Fruit fly (Drosophila melanogaster) whole organism, embryonic: ENCODE measurements around the gene dUTPase.
A peak's percentile ranks its signal among the peaks of the same experiment; 100 is the strongest.

ENCODE experiments used
- B-H1 ChIP-seq: fragments of 200-800 bp; sonication (Bioruptor generic); IDR thresholded peaks from 3 replicates; pipeline ENCODE4 v1.3.6; 2022; ENCODE audit warnings: missing biosample characterization, missing genetic modification characterization
- B-H2 ChIP-seq: fragments of 200-800 bp; sonication (Bioruptor generic); optimal IDR thresholded peaks from 2 replicates; lab custom pipeline; 2018; ENCODE audit warnings: missing biosample characterization, mild to moderate bottlenecking, missing genetic modification characterization
- BEAF-32 ChIP-seq: fragments of 200-800 bp; sonication (Bioruptor generic); optimal IDR thresholded peaks from 3 replicates; lab custom pipeline; 2017; ENCODE audit warnings: missing biosample characterization, missing genetic modification characterization, mild to moderate bottlenecking, moderate library complexity, missing genetic modification reagents
- CG10321 ChIP-seq: fragments of 200-800 bp; sonication (Bioruptor generic); IDR thresholded peaks from 2 replicates; pipeline ENCODE4 v1.3.6; 2022; ENCODE audit warnings: missing biosample characterization, missing genetic modification characterization
- CG10543 ChIP-seq: fragments of 200-800 bp; sonication (Bioruptor generic); optimal IDR thresholded peaks from 3 replicates; lab custom pipeline; 2017; ENCODE audit warnings: missing biosample characterization, mild to moderate bottlenecking, missing genetic modification characterization, moderate library complexity
- CG11085 ChIP-seq: fragments of 200-800 bp; sonication (Bioruptor generic); IDR thresholded peaks from 2 replicates; pipeline ENCODE4 v1.3.6; 2022; ENCODE audit warnings: missing biosample characterization, missing genetic modification characterization
- CG11247 ChIP-seq: fragments of 200-800 bp; sonication (Bioruptor generic); IDR thresholded peaks from 2 replicates; pipeline ENCODE4 v1.3.6; 2022; ENCODE audit warnings: missing biosample characterization, missing genetic modification characterization
- CG11723 ChIP-seq: fragments of 200-800 bp; sonication (Bioruptor generic); optimal IDR thresholded peaks from 2 replicates; lab custom pipeline; 2017; ENCODE audit warnings: missing biosample characterization, mild to moderate bottlenecking, missing genetic modification characterization
- CG1233 ChIP-seq: fragments of 200-800 bp; sonication (Bioruptor generic); optimal IDR thresholded peaks from 4 replicates; lab custom pipeline; 2018; ENCODE audit warnings: missing biosample characterization, mild to moderate bottlenecking, missing genetic modification characterization
- CG13894 ChIP-seq: fragments of 200-800 bp; sonication (Bioruptor generic); optimal IDR thresholded peaks from 3 replicates; lab custom pipeline; 2018; ENCODE audit warnings: missing biosample characterization, mild to moderate bottlenecking, missing genetic modification characterization, moderate library complexity
- CG16815 ChIP-seq: fragments of 200-800 bp; sonication (Bioruptor generic); optimal IDR thresholded peaks from 3 replicates; lab custom pipeline; 2017; ENCODE audit warnings: missing biosample characterization, mild to moderate bottlenecking, missing genetic modification characterization
- CG17361 ChIP-seq: fragments of 200-800 bp; sonication (Bioruptor generic); IDR thresholded peaks from 3 replicates; pipeline ENCODE4 v1.3.6; 2022; ENCODE audit warnings: missing biosample characterization, missing genetic modification characterization
- CG18011 ChIP-seq: fragments of 200-800 bp; sonication (Bioruptor generic); optimal IDR thresholded peaks from 2 replicates; lab custom pipeline; 2017; ENCODE audit warnings: missing biosample characterization, missing genetic modification characterization, mild to moderate bottlenecking, moderate library complexity, missing genotype
- CG30431 ChIP-seq: fragments of 200-800 bp; sonication (Bioruptor generic); optimal IDR thresholded peaks from 2 replicates; lab custom pipeline; 2017; ENCODE audit warnings: missing biosample characterization, missing genetic modification characterization
- CG31224 ChIP-seq: fragments of 200-800 bp; sonication (Bioruptor generic); IDR thresholded peaks from 2 replicates; pipeline ENCODE4 v1.3.6; 2022; ENCODE audit warnings: missing biosample characterization, missing genetic modification characterization
- CG3163 ChIP-seq: fragments of 200-800 bp; sonication (Bioruptor generic); optimal IDR thresholded peaks from 3 replicates; lab custom pipeline; 2016; ENCODE audit warnings: missing biosample characterization, missing genetic modification characterization
- CG4730 ChIP-seq: fragments of 200-800 bp; sonication (Bioruptor generic); IDR thresholded peaks from 2 replicates; pipeline ENCODE4 v1.3.6; 2022; ENCODE audit warnings: missing biosample characterization, missing genetic modification characterization
- CG5180 ChIP-seq: fragments of 200-800 bp; sonication (Bioruptor generic); optimal IDR thresholded peaks from 3 replicates; lab custom pipeline; 2017; ENCODE audit warnings: missing biosample characterization, missing genetic modification characterization, mild to moderate bottlenecking, moderate library complexity, missing genetic modification reagents
- CG6689 ChIP-seq: fragments of 200-800 bp; sonication (Bioruptor generic); IDR thresholded peaks from 2 replicates; pipeline ENCODE4 v1.3.6; 2022; ENCODE audit warnings: missing biosample characterization, missing genetic modification characterization
- CG7745 ChIP-seq: fragments of 200-800 bp; sonication (Bioruptor generic); optimal IDR thresholded peaks from 2 replicates; lab custom pipeline; 2018; ENCODE audit warnings: missing biosample characterization, mild to moderate bottlenecking, missing genetic modification characterization, moderate library complexity
- CG7786 ChIP-seq: fragments of 200-800 bp; sonication (Bioruptor generic); optimal IDR thresholded peaks from 2 replicates; lab custom pipeline; 2016; ENCODE audit warnings: missing biosample characterization, missing genetic modification characterization
- CG8944 ChIP-seq: fragments of 200-800 bp; sonication (Bioruptor generic); optimal IDR thresholded peaks from 3 replicates; lab custom pipeline; 2016; ENCODE audit warnings: missing biosample characterization, missing genetic modification characterization
- CG9876 ChIP-seq: fragments of 200-800 bp; sonication (Bioruptor generic); optimal IDR thresholded peaks from 2 replicates; lab custom pipeline; 2016; ENCODE audit warnings: missing biosample characterization, missing genetic modification characterization
- Dad ChIP-seq: fragments of 200-800 bp; sonication (Bioruptor generic); optimal IDR thresholded peaks from 3 replicates; lab custom pipeline; 2016; ENCODE audit warnings: missing biosample characterization, missing genetic modification characterization
- Dip3 ChIP-seq: fragments of 200-800 bp; sonication (Bioruptor generic); optimal IDR thresholded peaks from 3 replicates; lab custom pipeline; 2016; ENCODE audit warnings: missing biosample characterization, missing genetic modification characterization
- Dll ChIP-seq: fragments of 200-800 bp; sonication (Bioruptor generic); IDR thresholded peaks from 4 replicates; pipeline ENCODE4 v1.3.6; 2022; ENCODE audit warnings: missing biosample characterization, missing genetic modification characterization; ENCODE audit not compliant: partially characterized antibody
- Doc2 ChIP-seq: fragments of 200-800 bp; sonication (Bioruptor generic); IDR thresholded peaks from 2 replicates; pipeline ENCODE4 v1.3.6; 2022; ENCODE audit warnings: missing biosample characterization, missing genetic modification characterization
- Dref ChIP-seq: fragments of 200-800 bp; sonication (Bioruptor generic); IDR thresholded peaks from 2 replicates; pipeline ENCODE4 v1.3.6; 2022; ENCODE audit warnings: missing biosample characterization, missing genetic modification characterization
- Fer1 ChIP-seq: fragments of 200-800 bp; sonication (Bioruptor generic); optimal IDR thresholded peaks from 2 replicates; lab custom pipeline; 2017; ENCODE audit warnings: missing biosample characterization, mild to moderate bottlenecking, missing genetic modification characterization
- Fer2 ChIP-seq: fragments of 200-800 bp; sonication (Bioruptor generic); optimal IDR thresholded peaks from 2 replicates; lab custom pipeline; 2018; ENCODE audit warnings: missing biosample characterization, mild to moderate bottlenecking, missing genetic modification characterization, moderate library complexity
- Fer3 ChIP-seq: fragments of 200-800 bp; sonication (Bioruptor generic); optimal IDR thresholded peaks from 2 replicates; lab custom pipeline; 2018; ENCODE audit warnings: missing biosample characterization, mild to moderate bottlenecking, missing genetic modification characterization, moderate library complexity
- HmgD ChIP-seq: fragments of 200-800 bp; sonication (Bioruptor generic); optimal IDR thresholded peaks from 3 replicates; lab custom pipeline; 2016; ENCODE audit warnings: missing biosample characterization, missing genetic modification characterization
- NC2β ChIP-seq: fragments of 200-800 bp; sonication (Bioruptor generic); optimal IDR thresholded peaks from 2 replicates; lab custom pipeline; 2016; ENCODE audit warnings: missing biosample characterization, missing genetic modification characterization
- Ravus ChIP-seq: fragments of 200-800 bp; sonication (Bioruptor generic); IDR thresholded peaks from 2 replicates; pipeline ENCODE4 v1.3.6; 2022; ENCODE audit warnings: missing biosample characterization, missing genetic modification characterization
- Sry-δ ChIP-seq: fragments of 200-800 bp; sonication (Bioruptor generic); optimal IDR thresholded peaks from 2 replicates; lab custom pipeline; 2016; ENCODE audit warnings: missing biosample characterization, missing genetic modification characterization
- Ssrp ChIP-seq: fragments of 200-800 bp; sonication (Bioruptor generic); optimal IDR thresholded peaks from 2 replicates; lab custom pipeline; 2018; ENCODE audit warnings: missing biosample characterization, mild to moderate bottlenecking, missing genetic modification characterization, moderate library complexity
- aop ChIP-seq: fragments of 200-800 bp; sonication (Bioruptor generic); IDR thresholded peaks from 2 replicates; pipeline ENCODE4 v1.3.6; 2022; ENCODE audit warnings: missing biosample characterization, missing genetic modification characterization
- crol ChIP-seq: fragments of 200-800 bp; sonication (Bioruptor generic); IDR thresholded peaks from 2 replicates; pipeline ENCODE4 v1.3.6; 2022; ENCODE audit warnings: missing biosample characterization, missing genetic modification characterization
- crp ChIP-seq, 2 experiments: fragments of 200-800 bp; sonication (Bioruptor generic); optimal IDR thresholded peaks; 2 replicates in 1 of 2; 3 replicates in 1 of 2; lab custom pipeline; 2017; ENCODE audit warnings: missing biosample characterization in 2 of 2, missing genetic modification characterization in 2 of 2, mild to moderate bottlenecking in 1 of 2, moderate library complexity in 1 of 2
- esg ChIP-seq: fragments of 200-800 bp; sonication (Bioruptor generic); conservative IDR thresholded peaks from 2 replicates; pipeline ENCODE4 v1.3.6; 2022; ENCODE audit warnings: missing biosample characterization, missing genetic modification characterization
- hbn ChIP-seq: fragments of 200-800 bp; sonication (Bioruptor generic); IDR thresholded peaks from 2 replicates; pipeline ENCODE4 v1.3.6; 2022; ENCODE audit warnings: missing biosample characterization, missing genetic modification characterization; ENCODE audit not compliant: partially characterized antibody
- insv ChIP-seq, 2 experiments: fragments of 200-800 bp; sonication (Bioruptor generic); optimal IDR thresholded peaks; 3 replicates each; lab custom pipeline; 2016 to 2018; ENCODE audit warnings: missing biosample characterization in 2 of 2, missing genetic modification characterization in 2 of 2
- jumu ChIP-seq: fragments of 200-800 bp; sonication (Bioruptor generic); optimal IDR thresholded peaks from 3 replicates; lab custom pipeline; 2016; ENCODE audit warnings: missing biosample characterization, missing genetic modification characterization
- lmd ChIP-seq: fragments of 200-800 bp; sonication (Bioruptor generic); IDR thresholded peaks from 2 replicates; pipeline ENCODE4 v1.3.6; 2022; ENCODE audit warnings: missing biosample characterization, missing genetic modification characterization
- maf-S ChIP-seq: fragments of 200-800 bp; sonication (Bioruptor generic); optimal IDR thresholded peaks from 2 replicates; lab custom pipeline; 2016; ENCODE audit warnings: missing biosample characterization, missing genetic modification characterization
- mld ChIP-seq: fragments of 200-800 bp; sonication (Bioruptor generic); IDR thresholded peaks from 3 replicates; pipeline ENCODE4 v1.3.6; 2022; ENCODE audit warnings: missing biosample characterization, missing genetic modification characterization; ENCODE audit not compliant: partially characterized antibody
- peb ChIP-seq: fragments of 200-800 bp; sonication (Bioruptor generic); IDR thresholded peaks from 2 replicates; pipeline ENCODE4 v1.3.6; 2022; ENCODE audit warnings: missing biosample characterization, missing genetic modification characterization
- phol ChIP-seq: fragments of 200-800 bp; sonication (Bioruptor generic); optimal IDR thresholded peaks from 3 replicates; lab custom pipeline; 2018; ENCODE audit warnings: missing biosample characterization, mild to moderate bottlenecking, missing genetic modification characterization, moderate library complexity
- schlank ChIP-seq: fragments of 200-800 bp; sonication (Bioruptor generic); optimal IDR thresholded peaks from 2 replicates; lab custom pipeline; 2018; ENCODE audit warnings: missing biosample characterization, mild to moderate bottlenecking, missing genetic modification characterization
- seq ChIP-seq: fragments of 200-800 bp; sonication (Bioruptor generic); IDR thresholded peaks from 2 replicates; pipeline ENCODE4 v1.3.6; 2022; ENCODE audit warnings: missing biosample characterization, missing genetic modification characterization
- sr ChIP-seq: fragments of 200-800 bp; sonication (Bioruptor generic); IDR thresholded peaks from 3 replicates; pipeline ENCODE4 v1.3.6; 2022; ENCODE audit warnings: missing biosample characterization, missing genetic modification characterization
- sug ChIP-seq: fragments of 200-800 bp; optimal IDR thresholded peaks from 2 replicates; lab custom pipeline; 2019; ENCODE audit warnings: missing biosample characterization, mild to moderate bottlenecking, missing genetic modification characterization, moderate library complexity
- yki ChIP-seq: fragments of >200 bp; optimal IDR thresholded peaks from 3 replicates; lab custom pipeline; 2018

The dUTPase gene

DNA sequence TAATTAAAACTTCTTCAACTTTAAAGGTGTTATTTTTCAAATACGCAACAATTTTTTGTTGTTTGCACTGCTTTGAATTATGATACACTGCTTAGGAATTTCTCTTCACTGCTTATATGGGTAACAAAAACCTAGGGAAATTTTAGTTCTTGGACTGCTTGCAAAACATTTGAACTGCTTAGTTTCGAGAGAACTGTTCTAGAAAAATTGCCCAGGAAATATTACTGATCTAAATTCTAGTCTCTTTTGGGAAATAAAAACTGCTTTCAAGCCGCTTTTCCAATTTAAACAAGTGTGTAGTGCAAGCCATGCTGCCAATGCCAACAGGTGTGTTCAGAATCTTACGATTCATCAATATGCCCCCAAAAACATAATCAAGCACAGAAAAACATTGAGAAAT, 46.6 kb upstream of the dUTPase start (continued):
- TF ChIP-seq schlank (tag; lab: Kevin White, UChicago): no peak
- TF ChIP-seq peb: no peak
- no peak for TF ChIP-seq CG9876 (GFP tag; lab: Kevin White, UChicago)
- no peak for TF ChIP-seq BEAF-32
- TF ChIP-seq Ssrp (tag; lab: Kevin White, UChicago): peak; percentile 1
- no peak for TF ChIP-seq Dip3 (GFP tag; lab: Kevin White, UChicago)
- no peak for TF ChIP-seq esg (GFP tag; lab: Robert Waterston, UW)
- no peak for TF ChIP-seq maf-S
- TF ChIP-seq crp (GFP tag; optimal IDR thresholded peaks at IDR 0.05; lab: Kevin White, UChicago): no peak
- TF ChIP-seq CG17361 (GFP tag; lab: Robert Waterston, UW): peak; percentile 44; the same call in 1 of the 3 replicates
- no peak for TF ChIP-seq CG11247 (GFP tag; lab: Robert Waterston, UW)
- TF ChIP-seq CG30431 (GFP tag; lab: Kevin White, UChicago): no peak
- TF ChIP-seq CG11085 (GFP tag; lab: Robert Waterston, UW): no peak
- no peak for TF ChIP-seq seq (GFP tag; lab: Robert Waterston, UW)
- no peak for TF ChIP-seq mld
- no peak for TF ChIP-seq Doc2 (GFP tag; lab: Robert Waterston, UW)
- no peak for TF ChIP-seq CG7745 (tag; lab: Kevin White, UChicago)
- no peak for TF ChIP-seq CG11723 (GFP tag; lab: Kevin White, UChicago)
- no peak for TF ChIP-seq CG16815
- TF ChIP-seq Dad: no peak
- peak; percentile 1 for TF ChIP-seq CG10543
- TF ChIP-seq Fer1: no peak
- TF ChIP-seq CG3163 (GFP tag; lab: Kevin White, UChicago): no peak
- no peak for TF ChIP-seq CG31224
- no peak for TF ChIP-seq hbn (GFP tag; lab: Robert Waterston, UW)
- no peak for TF ChIP-seq CG5180 (GFP tag; lab: Kevin White, UChicago)
- TF ChIP-seq HmgD (GFP tag; lab: Kevin White, UChicago): peak; percentile 52
- TF ChIP-seq sr (GFP tag; lab: Robert Waterston, UW): no peak
- no peak for TF ChIP-seq CG4730
- no peak for TF ChIP-seq CG10321 (GFP tag; lab: Robert Waterston, UW)
- TF ChIP-seq insv (GFP tag; optimal IDR thresholded peaks at IDR 0.05; lab: Kevin White, UChicago): peak in 1 of 2 experiments; percentile 55
- TF ChIP-seq NC2β (GFP tag; lab: Kevin White, UChicago): no peak
- no peak for TF ChIP-seq crol (GFP tag; lab: Robert Waterston, UW)
- TF ChIP-seq sug (tag; lab: Kevin White, UChicago): peak; percentile 9
- no peak for TF ChIP-seq CG18011 (GFP tag; lab: Kevin White, UChicago)
- no peak for TF ChIP-seq Dref (GFP tag; lab: Robert Waterston, UW)
- no peak for TF ChIP-seq CG13894 (tag; lab: Kevin White, UChicago)
- TF ChIP-seq B-H2 (GFP tag; lab: Kevin White, UChicago): no peak
- TF ChIP-seq B-H1: no peak
- TF ChIP-seq Fer2 (tag; lab: Kevin White, UChicago): no peak
- no peak for TF ChIP-seq aop (GFP tag; lab: Robert Waterston, UW)
- peak; percentile 45 for TF ChIP-seq phol (tag; lab: Kevin White, UChicago)
- TF ChIP-seq Sry-δ: no peak
- no peak for TF ChIP-seq lmd (GFP tag; lab: Robert Waterston, UW)
- no peak for TF ChIP-seq Dll (GFP tag; lab: Robert Waterston, UW)
- peak; percentile 16 for TF ChIP-seq Fer3 (tag; lab: Kevin White, UChicago)
- TF ChIP-seq CG7786 (GFP tag; lab: Kevin White, UChicago): no peak
- no peak for TF ChIP-seq yki
- no peak for TF ChIP-seq CG8944
- no peak for TF ChIP-seq Ravus
- TF ChIP-seq CG1233: peak; percentile 30
- no peak for TF ChIP-seq CG6689 (GFP tag; lab: Robert Waterston, UW)
- no peak for TF ChIP-seq jumu
